Fruit fly (Drosophila melanogaster): ENCODE data around the gene Rab11.

dm6 chr3R:21063433-21063832, 47.8 kb upstream of the Rab11 start:
- no peak for TF ChIP-seq psq (optimal IDR thresholded peaks at IDR 0.05)
- TF ChIP-seq ttk (optimal IDR thresholded peaks at IDR 0.05), result peak; percentile 59
- no peak for TF ChIP-seq h (optimal IDR thresholded peaks at IDR 0.05)
- TF ChIP-seq Myc (optimal IDR thresholded peaks at IDR 0.05), result no peak

Data from Kc167 (cell line).